Worm (Caenorhabditis elegans) whole organism, L4 larva: Measurements from ENCODE around the gene ncs-1.

Experiments used
- D1046.2 ChIP-seq: fragments of 200-800 bp; sonication (Bioruptor generic); IDR thresholded peaks from 2 replicates; pipeline ENCODE4 v1.3.6; 2022; ENCODE audit warnings: missing genetic modification characterization, missing compliant biosample characterization
- F37D6.2 ChIP-seq: sonication (generic microtip); optimal IDR thresholded peaks from 2 replicates; lab custom pipeline; 2016; ENCODE audit warnings: mild to moderate bottlenecking, missing genetic modification characterization, missing compliant biosample characterization
- F49E8.2 ChIP-seq: sonication (generic microtip); optimal IDR thresholded peaks from 2 replicates; lab custom pipeline; 2016; ENCODE audit warnings: missing compliant biosample characterization, mild to moderate bottlenecking, missing genetic modification characterization, borderline replicate concordance
- Y75B8A.6 ChIP-seq: fragments of 200-800 bp; sonication (Bioruptor generic); IDR thresholded peaks from 2 replicates; pipeline ENCODE4 v1.3.6; 2022; ENCODE audit warnings: missing genetic modification reagents, missing genetic modification characterization, missing compliant biosample characterization
- ZK337.2 ChIP-seq: fragments of 200-800 bp; sonication (Bioruptor generic); IDR thresholded peaks from 2 replicates; pipeline ENCODE4 v1.3.6; 2022; ENCODE audit warnings: missing genetic modification reagents, missing genetic modification characterization, missing compliant biosample characterization
- aha-1 ChIP-seq: fragments of 150-350 bp; peaks from one replicate; lab custom pipeline; 2014; ENCODE audit warnings: missing biosample characterization, missing genetic modification characterization
- aly-2 ChIP-seq: sonication (generic microtip); optimal IDR thresholded peaks from 2 replicates; lab custom pipeline; 2018; ENCODE audit warnings: missing biosample characterization, missing genetic modification characterization
- arid-1 ChIP-seq: fragments of 200-800 bp; sonication (Bioruptor generic); conservative IDR thresholded peaks from 2 replicates; pipeline ENCODE4 v1.3.6; 2022; ENCODE audit warnings: missing genetic modification reagents, missing genetic modification characterization, missing compliant biosample characterization
- attf-4 ChIP-seq: sonication (generic microtip); optimal IDR thresholded peaks from 3 replicates; lab custom pipeline; 2017; ENCODE audit warnings: missing biosample characterization, missing genetic modification characterization
- ceh-32 ChIP-seq: sonication (generic microtip); optimal IDR thresholded peaks from 2 replicates; lab custom pipeline; 2016; ENCODE audit warnings: mild to moderate bottlenecking, missing genetic modification characterization, missing compliant biosample characterization; ENCODE audit not compliant: poor library complexity
- ceh-82 ChIP-seq: sonication (generic microtip); optimal IDR thresholded peaks from 2 replicates; lab custom pipeline; 2017; ENCODE audit warnings: missing biosample characterization, missing genetic modification characterization
- ces-1 ChIP-seq: fragments of 150-350 bp; sonication (generic microtip); optimal IDR thresholded peaks from 4 replicates; lab custom pipeline; 2014; ENCODE audit warnings: missing biosample characterization, missing genetic modification reagents, missing genetic modification characterization
- cey-2 ChIP-seq: sonication (generic microtip); optimal IDR thresholded peaks from 3 replicates; lab custom pipeline; 2017; ENCODE audit warnings: missing genetic modification characterization, mild to moderate bottlenecking, missing compliant biosample characterization, antibody characterized with exemption, borderline replicate concordance; ENCODE audit not compliant: insufficient read depth
- ctbp-1 ChIP-seq: fragments of 200-800 bp; sonication (Bioruptor generic); IDR thresholded peaks from 2 replicates; pipeline ENCODE4 v1.3.6; 2022; ENCODE audit warnings: missing genetic modification reagents, missing genetic modification characterization, missing compliant biosample characterization
- daf-12 ChIP-seq: fragments of 150-350 bp; optimal IDR thresholded peaks from 2 replicates; lab custom pipeline; 2014; ENCODE audit warnings: missing biosample characterization, missing genetic modification reagents, missing genetic modification characterization
- daf-19 ChIP-seq: fragments of 200-800 bp; sonication (Bioruptor generic); conservative IDR thresholded peaks from 2 replicates; pipeline ENCODE4 v1.3.6; 2022; ENCODE audit warnings: missing genetic modification characterization, missing compliant biosample characterization
- dmd-9 ChIP-seq: fragments of 200-800 bp; sonication (Bioruptor generic); IDR thresholded peaks from 2 replicates; pipeline ENCODE4 v1.3.6; 2022; ENCODE audit warnings: missing genetic modification reagents, missing genetic modification characterization, missing compliant biosample characterization
- dpl-1 ChIP-seq: fragments of 150-350 bp; optimal IDR thresholded peaks from 2 replicates; lab custom pipeline; 2014; ENCODE audit warnings: missing biosample characterization, missing genetic modification reagents, missing genetic modification characterization
- dve-1 ChIP-seq: sonication (generic microtip); optimal IDR thresholded peaks from 2 replicates; lab custom pipeline; 2017; ENCODE audit warnings: antibody characterized with exemption, mild to moderate bottlenecking, missing genetic modification characterization, missing compliant biosample characterization; ENCODE audit not compliant: insufficient read depth
- egl-27 ChIP-seq: sonication (generic microtip); optimal IDR thresholded peaks from 3 replicates; lab custom pipeline; 2017; ENCODE audit warnings: missing biosample characterization, missing genetic modification reagents, missing genetic modification characterization
- fos-1 ChIP-seq: fragments of 150-350 bp; optimal IDR thresholded peaks from 2 replicates; lab custom pipeline; 2014; ENCODE audit warnings: missing biosample characterization, missing genetic modification characterization
- hlh-11 ChIP-seq: fragments of 200-800 bp; sonication (Bioruptor generic); optimal IDR thresholded peaks from 2 replicates; lab custom pipeline; 2018; ENCODE audit warnings: mild to moderate bottlenecking, missing genetic modification characterization, missing compliant biosample characterization
- hlh-30 ChIP-seq: sonication (generic microtip); optimal IDR thresholded peaks from 2 replicates; lab custom pipeline; 2017; ENCODE audit warnings: antibody characterized with exemption, mild to moderate bottlenecking, missing genetic modification characterization, missing compliant biosample characterization; ENCODE audit not compliant: insufficient read depth
- hmg-1.1 ChIP-seq: fragments of 200-800 bp; sonication (Bioruptor generic); IDR thresholded peaks from 2 replicates; pipeline ENCODE4 v1.3.6; 2022; ENCODE audit warnings: missing genetic modification reagents, missing genetic modification characterization, missing compliant biosample characterization
- jun-1 ChIP-seq: fragments of 150-350 bp; optimal IDR thresholded peaks from 2 replicates; lab custom pipeline; 2014; ENCODE audit warnings: missing biosample characterization, missing genetic modification reagents, missing genetic modification characterization
- lim-7 ChIP-seq: fragments of 200-800 bp; sonication (Bioruptor generic); IDR thresholded peaks from 2 replicates; pipeline ENCODE4 v1.3.6; 2022; ENCODE audit warnings: missing genetic modification characterization, missing compliant biosample characterization
- lin-1 ChIP-seq: fragments of 200-800 bp; sonication (Bioruptor generic); IDR thresholded peaks from 2 replicates; pipeline ENCODE4 v1.3.6; 2022; ENCODE audit warnings: missing genetic modification reagents, missing genetic modification characterization, missing compliant biosample characterization
- lin-29 ChIP-seq: fragments of 200-800 bp; sonication (Bioruptor generic); IDR thresholded peaks from 2 replicates; pipeline ENCODE4 v1.3.6; 2022; ENCODE audit warnings: missing genetic modification reagents, missing genetic modification characterization, missing compliant biosample characterization
- lsy-2 ChIP-seq, 2 experiments: fragments of 150-350 bp in 1 of 2; sonication (generic microtip) in 1 of 2; optimal IDR thresholded peaks; 2 replicates each; lab custom pipeline; 2014 to 2017; ENCODE audit warnings: missing biosample characterization in 2 of 2, missing genetic modification characterization in 2 of 2
- mdl-1 ChIP-seq, 2 experiments: fragments of 150-350 bp in 1 of 2; sonication (generic microtip) in 1 of 2; optimal IDR thresholded peaks; 2 replicates each; lab custom pipeline; 2014 to 2017; ENCODE audit warnings: missing biosample characterization in 2 of 2, missing genetic modification characterization in 2 of 2
- mdt-29 ChIP-seq: fragments of 200-800 bp; sonication (Bioruptor generic); IDR thresholded peaks from 2 replicates; pipeline ENCODE4 v1.3.6; 2022; ENCODE audit warnings: missing genetic modification reagents, missing genetic modification characterization, missing compliant biosample characterization
- mep-1 ChIP-seq: fragments of 150-350 bp; sonication (generic microtip); optimal IDR thresholded peaks from 3 replicates; lab custom pipeline; 2014; ENCODE audit warnings: missing biosample characterization, missing genetic modification characterization
- mes-2 ChIP-seq: sonication (generic microtip); optimal IDR thresholded peaks from 2 replicates; lab custom pipeline; 2016; ENCODE audit warnings: missing genotype, mild to moderate bottlenecking, missing genetic modification characterization, missing compliant biosample characterization; ENCODE audit not compliant: poor library complexity, severe bottlenecking
- nhr-102 ChIP-seq: sonication (generic microtip); optimal IDR thresholded peaks from 2 replicates; lab custom pipeline; 2016; ENCODE audit warnings: mild to moderate bottlenecking, missing genetic modification characterization, moderate library complexity, missing compliant biosample characterization
- nhr-237 ChIP-seq: sonication (generic microtip); optimal IDR thresholded peaks from 2 replicates; lab custom pipeline; 2017; ENCODE audit warnings: missing biosample characterization, missing genetic modification characterization
- nhr-28 ChIP-seq: fragments of 150-350 bp; optimal IDR thresholded peaks from 2 replicates; lab custom pipeline; 2014; ENCODE audit warnings: missing biosample characterization, missing genetic modification characterization
- nhr-48 ChIP-seq: sonication (generic microtip); optimal IDR thresholded peaks from 2 replicates; lab custom pipeline; 2016; ENCODE audit warnings: mild to moderate bottlenecking, missing genetic modification characterization, missing compliant biosample characterization
- pha-4 ChIP-seq, 2 experiments: fragments of 150-350 bp in 1 of 2; fragments of 200-800 bp in 1 of 2; sonication (Bioruptor generic) in 1 of 2; IDR thresholded peaks in 1 of 2; optimal IDR thresholded peaks in 1 of 2; 2 replicates each; pipeline versions ENCODE4 v1.3.6 to Lab custom; 2014 to 2022; ENCODE audit warnings: missing genetic modification characterization in 2 of 2, missing genetic modification reagents in 2 of 2, missing biosample characterization in 1 of 2, missing compliant biosample characterization in 1 of 2
- pqm-1 ChIP-seq: sonication (generic microtip); optimal IDR thresholded peaks from 2 replicates; lab custom pipeline; 2017; ENCODE audit warnings: missing biosample characterization, missing genetic modification characterization
- rbr-2 ChIP-seq: sonication (generic microtip); optimal IDR thresholded peaks from 2 replicates; lab custom pipeline; 2016; ENCODE audit warnings: missing genotype, missing genetic modification characterization, missing compliant biosample characterization
- saeg-2 ChIP-seq: fragments of 200-800 bp; sonication (Bioruptor generic); IDR thresholded peaks from 2 replicates; pipeline ENCODE4 v1.3.6; 2022; ENCODE audit warnings: missing genetic modification reagents, missing genetic modification characterization, missing compliant biosample characterization
- skn-1 ChIP-seq: fragments of 150-350 bp; optimal IDR thresholded peaks from 2 replicates; lab custom pipeline; 2014; ENCODE audit warnings: missing biosample characterization, missing genetic modification characterization
- snpc-4 ChIP-seq: fragments of 150-350 bp; optimal IDR thresholded peaks from 2 replicates; lab custom pipeline; 2014; ENCODE audit warnings: missing biosample characterization, missing genetic modification characterization
- spr-3 ChIP-seq: fragments of 200-800 bp; sonication (Bioruptor generic); optimal IDR thresholded peaks from 2 replicates; lab custom pipeline; 2018; ENCODE audit warnings: mild to moderate bottlenecking, missing genetic modification characterization, missing compliant biosample characterization
- tag-97 ChIP-seq: fragments of 200-800 bp; sonication (Bioruptor generic); IDR thresholded peaks from 2 replicates; pipeline ENCODE4 v1.3.6; 2022; ENCODE audit warnings: missing genetic modification characterization, missing compliant biosample characterization
- tra-1 ChIP-seq: fragments of 200-800 bp; sonication (Bioruptor generic); IDR thresholded peaks from 2 replicates; pipeline ENCODE4 v1.3.6; 2022; ENCODE audit warnings: missing genetic modification reagents, missing genetic modification characterization, missing compliant biosample characterization
- unc-39 ChIP-seq: sonication (generic microtip); optimal IDR thresholded peaks from 2 replicates; lab custom pipeline; 2017; ENCODE audit warnings: missing biosample characterization, missing genetic modification characterization

Gene ncs-1

DNA sequence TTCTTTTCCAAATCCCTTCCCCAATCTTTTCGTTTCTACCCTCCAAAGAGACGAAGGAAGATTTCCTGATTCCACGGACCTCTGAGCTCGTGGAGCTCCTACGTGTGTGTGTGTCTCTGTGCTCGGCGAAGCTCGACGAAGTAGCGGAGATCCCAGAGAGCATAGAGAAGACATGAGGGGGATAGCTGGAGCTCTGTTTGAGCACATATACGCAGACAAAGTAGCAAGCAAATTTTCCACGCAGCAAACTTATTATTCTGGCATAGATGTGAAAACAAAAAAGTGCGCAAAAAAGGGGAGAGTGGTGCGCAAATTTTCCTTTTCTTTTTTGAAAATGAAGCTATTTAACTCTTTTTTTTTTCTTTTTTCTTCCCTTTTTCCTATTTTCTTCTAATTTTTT, 30.2 kb downstream of the ncs-1 start (continued):
- TF ChIP-seq saeg-2 (GFP tag; lab: Robert Waterston, UW) (no peak), ces-1 (GFP tag; lab: Kevin White, UChicago) (no peak), nhr-48 (tag; lab: Kevin White, UChicago) (no peak), jun-1 (no peak), cey-2 (tag; lab: Kevin White, UChicago) (no peak), daf-12 (no peak), pqm-1 (no peak), aha-1 (tag; lab: Kevin White, UChicago) (no peak), rbr-2 (tag; lab: Kevin White, UChicago) (peak; percentile 44), spr-3 (GFP tag; lab: Kevin White, UChicago) (no peak), dve-1 (no peak), dpl-1 (GFP tag; lab: Kevin White, UChicago) (no peak), lsy-2 (tag; optimal IDR thresholded peaks at IDR 0.05; lab: Kevin White, UChicago) (peak in 1 of 2 experiments; percentile 10), ctbp-1 (GFP tag; lab: Robert Waterston, UW) (0 out of 2 replicates have a peak, but pooled peaks have one; percentile 49), ceh-82 (no peak), lin-29 (GFP tag; lab: Robert Waterston, UW) (no peak), tra-1 (GFP tag; lab: Robert Waterston, UW) (no peak), snpc-4 (no peak), ZK337.2 (GFP tag; lab: Robert Waterston, UW) (no peak), hmg-1.1 (GFP tag; lab: Robert Waterston, UW) (peak; percentile 33; the same call in 1 of the 2 replicates)

- TF ChIP-seq dve-1: peak; percentile 12
- peak; percentile 76 for TF ChIP-seq hlh-30 (tag; lab: Kevin White, UChicago)
- TF ChIP-seq lsy-2 (tag; optimal IDR thresholded peaks at IDR 0.05; lab: Kevin White, UChicago): peak in 1 of 2 experiments; percentile 10
- no peak for TF ChIP-seq tag-97 (GFP tag; lab: Robert Waterston, UW)
- TF ChIP-seq mdl-1 (tag; optimal IDR thresholded peaks at IDR 0.05; lab: Kevin White, UChicago): no peak
- no peak for TF ChIP-seq Y75B8A.6 (GFP tag; lab: Robert Waterston, UW)
- no peak for TF ChIP-seq ctbp-1 (GFP tag; lab: Robert Waterston, UW)
- no peak for TF ChIP-seq arid-1 (GFP tag; lab: Robert Waterston, UW)
- peak; percentile 17 for TF ChIP-seq nhr-28 (tag; lab: Kevin White, UChicago)
- TF ChIP-seq ceh-32 (tag; lab: Kevin White, UChicago): no peak
- no peak for TF ChIP-seq lin-29 (GFP tag; lab: Robert Waterston, UW)
- TF ChIP-seq nhr-237: no peak
- TF ChIP-seq fos-1 (tag; lab: Kevin White, UChicago): no peak
- no peak for TF ChIP-seq unc-39 (tag; lab: Kevin White, UChicago)
- TF ChIP-seq egl-27 (tag; lab: Kevin White, UChicago): no peak
- no peak for TF ChIP-seq spr-3 (GFP tag; lab: Kevin White, UChicago)
- TF ChIP-seq mes-2 (tag; lab: Kevin White, UChicago): no peak
- TF ChIP-seq attf-4: no peak
- no peak for TF ChIP-seq hmg-1.1 (GFP tag; lab: Robert Waterston, UW)
- no peak for TF ChIP-seq ZK337.2 (GFP tag; lab: Robert Waterston, UW)
- no peak for TF ChIP-seq daf-19 (GFP tag; lab: Robert Waterston, UW)
- TF ChIP-seq snpc-4: no peak
- no peak for TF ChIP-seq F49E8.2
- no peak for TF ChIP-seq lin-1
- no peak for TF ChIP-seq D1046.2
- TF ChIP-seq dmd-9 (GFP tag; lab: Robert Waterston, UW): no peak
- TF ChIP-seq mep-1: no peak
- TF ChIP-seq skn-1 (tag; lab: Kevin White, UChicago): no peak
- TF ChIP-seq F37D6.2 (tag; lab: Kevin White, UChicago): no peak
- TF ChIP-seq pha-4 (GFP tag; IDR thresholded peaks at IDR 0.05; lab: Robert Waterston, UW): no peak
- peak; percentile 56 for TF ChIP-seq pha-4 (tag; optimal IDR thresholded peaks at IDR 0.05; lab: Kevin White, UChicago)
- no peak for TF ChIP-seq nhr-102
- TF ChIP-seq pqm-1: no peak
- TF ChIP-seq mdt-29 (GFP tag; lab: Robert Waterston, UW): no peak
- TF ChIP-seq aly-2 (tag; lab: Kevin White, UChicago): no peak
- peak; percentile 53 for TF ChIP-seq hlh-11
- TF ChIP-seq lim-7: no peak
These were observed 35.4 kb downstream of the ncs-1 start for ce11 chrX:927632-928031.
